Worm (Caenorhabditis elegans): ENCODE results near the gene T04A6.3.

Gene T04A6.3

DNA sequence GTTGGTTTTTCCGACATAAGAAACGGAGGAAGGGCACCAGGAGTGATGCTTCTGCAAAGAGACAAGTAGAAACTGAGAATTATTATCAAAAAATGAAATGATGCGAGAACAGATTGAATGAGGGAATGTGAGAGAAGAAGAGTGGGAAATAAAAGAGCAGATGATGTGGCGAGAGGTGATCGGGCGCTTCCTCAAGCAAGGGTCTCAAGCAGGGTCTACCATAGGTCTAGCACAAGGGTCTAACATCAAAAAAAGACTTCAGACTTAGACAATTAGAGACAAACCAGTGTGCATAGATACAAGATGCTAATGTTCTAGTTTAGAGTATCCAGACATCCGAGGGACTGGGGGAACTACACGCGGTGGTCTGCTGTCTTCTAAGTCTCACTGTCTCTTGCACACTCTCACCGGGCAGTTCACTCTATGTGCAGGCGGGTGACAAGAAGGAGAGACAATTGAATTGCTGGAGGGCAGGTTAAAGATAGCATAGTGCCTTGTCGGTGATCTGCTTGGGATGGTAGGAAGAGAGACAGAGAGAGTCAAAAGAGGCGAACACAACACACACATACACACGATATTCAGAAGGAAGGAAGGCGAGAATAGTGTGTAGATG, 37.9 kb downstream of the T04A6.3 start, which contains the start of gene R13A5.7 (continued):
- no peak for TF ChIP-seq ceh-8 (GFP tag; optimal IDR thresholded peaks at IDR 0.05)
- peak; percentile 33 for TF ChIP-seq C16A3.4 (tag; optimal IDR thresholded peaks at IDR 0.05)
- no peak for TF ChIP-seq ama-1 (optimal IDR thresholded peaks at IDR 0.05)
- TF ChIP-seq dpl-1 (GFP tag; optimal IDR thresholded peaks at IDR 0.05), result peak; percentile 38 to 62 (median 43)
- TF ChIP-seq jun-1 (tag; optimal IDR thresholded peaks at IDR 0.05), result peak; percentile 75
- TF ChIP-seq unc-62 (GFP tag; optimal IDR thresholded peaks at IDR 0.05), result no peak
- TF ChIP-seq blmp-1 (tag; optimal IDR thresholded peaks at IDR 0.05), result peak; percentile 58
- TF ChIP-seq aly-2 (tag; optimal IDR thresholded peaks at IDR 0.05), result no peak
- no peak for TF ChIP-seq grh-1 (GFP tag; IDR thresholded peaks at IDR 0.05)
- peak; percentile 83 for TF ChIP-seq swsn-7 (tag; optimal IDR thresholded peaks at IDR 0.05)
- no peak for TF ChIP-seq unc-98 (GFP tag; IDR thresholded peaks at IDR 0.05)
- TF ChIP-seq elt-3 (tag; optimal IDR thresholded peaks at IDR 0.05), result peak in 1 of 6 experiments; percentile 20
- TF ChIP-seq nhr-28 (tag; optimal IDR thresholded peaks at IDR 0.05), result no peak
- TF ChIP-seq Y116A8C.19 (tag; optimal IDR thresholded peaks at IDR 0.05; ENCODE audit: borderline replicate concordance), result no peak
- TF ChIP-seq elt-2 (tag; optimal IDR thresholded peaks at IDR 0.05), result peak; percentile 39
- TF ChIP-seq efl-1 (optimal IDR thresholded peaks at IDR 0.05), result peak; percentile 70 to 79
- peak; percentile 47 to 93 for TF ChIP-seq efl-1 (GFP tag; optimal IDR thresholded peaks at IDR 0.05 in 1 of 2)
- peak; percentile 89 for TF ChIP-seq nhr-71 (tag; optimal IDR thresholded peaks at IDR 0.05)
- peak; percentile 58 for TF ChIP-seq irx-1 (tag; optimal IDR thresholded peaks at IDR 0.05)
- no peak for TF ChIP-seq nhr-76 (tag; optimal IDR thresholded peaks at IDR 0.05)
- TF ChIP-seq fkh-8 (tag; optimal IDR thresholded peaks at IDR 0.05), result peak; percentile 87
- no peak for TF ChIP-seq aha-1 (tag; optimal IDR thresholded peaks at IDR 0.05)
- TF ChIP-seq alr-1 (tag; optimal IDR thresholded peaks at IDR 0.05; ENCODE audit: borderline replicate concordance), result no peak
- no peak for TF ChIP-seq sptf-1 (tag; optimal IDR thresholded peaks at IDR 0.05)
- TF ChIP-seq nhr-12 (tag; optimal IDR thresholded peaks at IDR 0.05), result no peak
- peak; percentile 47 for TF ChIP-seq fos-1 (tag; optimal IDR thresholded peaks at IDR 0.05)
- peak; percentile 67 for TF ChIP-seq nhr-237 (tag; optimal IDR thresholded peaks at IDR 0.05)
- TF ChIP-seq vab-15 (tag; optimal IDR thresholded peaks at IDR 0.05), result no peak
- peak; percentile 84 for TF ChIP-seq mep-1 (tag; optimal IDR thresholded peaks at IDR 0.05)
- TF ChIP-seq hpl-2 (GFP tag; optimal IDR thresholded peaks at IDR 0.05), result no peak
- peak; percentile 40 for TF ChIP-seq egl-13 (tag; optimal IDR thresholded peaks at IDR 0.05)
- no peak for TF ChIP-seq unc-30 (tag; optimal IDR thresholded peaks at IDR 0.05)
- peak; percentile 25 to 61 for TF ChIP-seq egl-27 (tag; optimal IDR thresholded peaks at IDR 0.05)
- peak; percentile 48 for TF ChIP-seq lir-3 (tag; optimal IDR thresholded peaks at IDR 0.05; ENCODE audit: poor library complexity)
- TF ChIP-seq xbp-1 (tag; optimal IDR thresholded peaks at IDR 0.05), result peak; percentile 85
- peak; percentile 38 for TF ChIP-seq isw-1 (GFP tag; IDR thresholded peaks at IDR 0.05)
- TF ChIP-seq C04F5.9 (tag; optimal IDR thresholded peaks at IDR 0.05), result peak; percentile 4
- TF ChIP-seq ces-1 (GFP tag; optimal IDR thresholded peaks at IDR 0.05), result peak; percentile 18
- TF ChIP-seq sox-4 (tag; optimal IDR thresholded peaks at IDR 0.05), result peak; percentile 10
- peak; percentile 68 to 86 for TF ChIP-seq lsy-2 (tag; optimal IDR thresholded peaks at IDR 0.05)
- TF ChIP-seq nhr-90 (tag; optimal IDR thresholded peaks at IDR 0.05; ENCODE audit: poor library complexity), result peak; percentile 59
- TF ChIP-seq mef-2 (tag; optimal IDR thresholded peaks at IDR 0.05), result no peak
- peak; percentile 31 for TF ChIP-seq lin-15B (tag; optimal IDR thresholded peaks at IDR 0.05)
- peak in 1 of 2 experiments; percentile 9 for TF ChIP-seq ztf-11 (tag; optimal IDR thresholded peaks at IDR 0.05)
- peak; percentile 36 for TF ChIP-seq lin-13 (GFP tag; optimal IDR thresholded peaks at IDR 0.05)
- TF ChIP-seq nhr-20 (tag; optimal IDR thresholded peaks at IDR 0.05), result peak; percentile 83
- TF ChIP-seq nhr-47 (tag; optimal IDR thresholded peaks at IDR 0.05), result peak; percentile 84
- TF ChIP-seq pax-3 (tag; optimal IDR thresholded peaks at IDR 0.05), result peak; percentile 48
- peak; percentile 73 for TF ChIP-seq nhr-77 (tag; optimal IDR thresholded peaks at IDR 0.05)
- no peak for TF ChIP-seq ceh-88 (GFP tag; IDR thresholded peaks at IDR 0.05)
- peak; percentile 82 for TF ChIP-seq snu-23 (GFP tag; optimal IDR thresholded peaks at IDR 0.05)
- peak; percentile 40 for TF ChIP-seq fkh-10 (GFP tag; optimal IDR thresholded peaks at IDR 0.05)
- no peak for TF ChIP-seq hlh-17 (GFP tag; optimal IDR thresholded peaks at IDR 0.05; ENCODE audit: borderline replicate concordance)

Measured in whole organism, L1 larva.